Worm (Caenorhabditis elegans) whole organism, young adult: ENCODE results near the gene gcy-33.

Experiments
- B0261.1 ChIP-seq: sonication (generic microtip); optimal IDR thresholded peaks from 2 replicates; lab custom pipeline; 2016; ENCODE audit warnings: mild to moderate bottlenecking, missing genetic modification characterization, moderate library complexity, missing compliant biosample characterization
- F37B4.10 ChIP-seq: fragments of 200-800 bp; sonication (Bioruptor generic); IDR thresholded peaks from 2 replicates; pipeline ENCODE4 v1.3.6; 2022; ENCODE audit warnings: missing genetic modification characterization, missing compliant biosample characterization
- F39B2.1 ChIP-seq: fragments of 200-800 bp; sonication (Bioruptor generic); IDR thresholded peaks from 2 replicates; pipeline ENCODE4 v1.3.6; 2022; ENCODE audit warnings: missing genetic modification reagents, missing genetic modification characterization, missing compliant biosample characterization
- F49E8.2 ChIP-seq: sonication (generic microtip); optimal IDR thresholded peaks from 3 replicates; lab custom pipeline; 2017; ENCODE audit warnings: missing genetic modification characterization, mild to moderate bottlenecking, missing compliant biosample characterization, antibody characterized with exemption, moderate library complexity; ENCODE audit not compliant: insufficient read depth
- F57A8.1 ChIP-seq: fragments of 200-800 bp; sonication (Bioruptor generic); optimal IDR thresholded peaks from 2 replicates; lab custom pipeline; 2018; ENCODE audit warnings: mild to moderate bottlenecking, missing genetic modification characterization, moderate library complexity, missing compliant biosample characterization
- T07F8.4 ChIP-seq: sonication (generic microtip); optimal IDR thresholded peaks from 2 replicates; lab custom pipeline; 2016; ENCODE audit warnings: mild to moderate bottlenecking, missing genetic modification characterization, moderate library complexity, missing compliant biosample characterization
- Y53F4B.3 ChIP-seq: fragments of 200-800 bp; sonication (Bioruptor generic); IDR thresholded peaks from 2 replicates; pipeline ENCODE4 v1.3.6; 2022; ENCODE audit warnings: missing genetic modification reagents, missing genetic modification characterization, missing compliant biosample characterization
- Y56A3A.18 ChIP-seq: fragments of 200-800 bp; sonication (Bioruptor generic); IDR thresholded peaks from 2 replicates; pipeline ENCODE4 v1.3.6; 2022; ENCODE audit warnings: missing genetic modification reagents, missing genetic modification characterization, missing compliant biosample characterization
- Y79H2A.3 ChIP-seq: fragments of 200-800 bp; sonication (Bioruptor generic); conservative IDR thresholded peaks from 2 replicates; pipeline ENCODE4 v1.3.6; 2022; ENCODE audit warnings: missing genetic modification reagents, missing genetic modification characterization, missing compliant biosample characterization
- Y95B8A.8 ChIP-seq: fragments of 200-800 bp; sonication (Bioruptor generic); IDR thresholded peaks from 2 replicates; pipeline ENCODE4 v1.3.6; 2022; ENCODE audit warnings: missing genetic modification reagents, missing genetic modification characterization, missing compliant biosample characterization
- aptf-2 ChIP-seq: fragments of 200-800 bp; sonication (Bioruptor generic); conservative IDR thresholded peaks from 2 replicates; pipeline ENCODE4 v1.3.6; 2022; ENCODE audit warnings: missing genetic modification reagents, missing genetic modification characterization, missing compliant biosample characterization
- atf-7 ChIP-seq: sonication (generic microtip); optimal IDR thresholded peaks from 2 replicates; lab custom pipeline; 2017; ENCODE audit warnings: mild to moderate bottlenecking, missing genetic modification characterization, missing compliant biosample characterization
- attf-5 ChIP-seq: fragments of 200-800 bp; sonication (Bioruptor generic); optimal IDR thresholded peaks from 2 replicates; lab custom pipeline; 2018; ENCODE audit warnings: mild to moderate bottlenecking, missing genetic modification characterization, missing compliant biosample characterization
- attf-6 ChIP-seq: fragments of 200-800 bp; sonication (Bioruptor generic); IDR thresholded peaks from 2 replicates; pipeline ENCODE4 v1.3.6; 2022; ENCODE audit warnings: missing genetic modification reagents, missing genetic modification characterization, missing compliant biosample characterization
- bed-1 ChIP-seq: fragments of 200-800 bp; sonication (Bioruptor generic); IDR thresholded peaks from 2 replicates; pipeline ENCODE4 v1.3.6; 2022; ENCODE audit warnings: missing genetic modification reagents, missing genetic modification characterization, missing compliant biosample characterization
- bed-2 ChIP-seq: fragments of 200-800 bp; sonication (Bioruptor generic); IDR thresholded peaks from 2 replicates; pipeline ENCODE4 v1.3.6; 2022; ENCODE audit warnings: missing genetic modification reagents, missing genetic modification characterization, missing compliant biosample characterization
- cebp-1 ChIP-seq, 2 experiments: fragments of 200-800 bp in 1 of 2; sonication (Bioruptor generic) in 1 of 2; sonication (generic microtip) in 1 of 2; IDR thresholded peaks in 1 of 2; optimal IDR thresholded peaks in 1 of 2; 2 replicates each; pipeline versions ENCODE4 v1.3.6 to Lab custom; 2017 to 2022; ENCODE audit warnings: missing compliant biosample characterization in 2 of 2, missing genetic modification characterization in 2 of 2, mild to moderate bottlenecking in 1 of 2, missing genetic modification reagents in 1 of 2, moderate library complexity in 1 of 2
- ceh-27 ChIP-seq: fragments of 200-800 bp; sonication (Bioruptor generic); optimal IDR thresholded peaks from 2 replicates; lab custom pipeline; 2018; ENCODE audit warnings: mild to moderate bottlenecking, missing genetic modification characterization, moderate library complexity, missing compliant biosample characterization
- ceh-58 ChIP-seq: fragments of 200-800 bp; sonication (Bioruptor generic); IDR thresholded peaks from 2 replicates; pipeline ENCODE4 v1.3.6; 2022; ENCODE audit warnings: missing genetic modification characterization, missing compliant biosample characterization
- die-1 ChIP-seq: sonication (generic microtip); optimal IDR thresholded peaks from 2 replicates; lab custom pipeline; 2016; ENCODE audit warnings: missing genotype, mild to moderate bottlenecking, missing genetic modification characterization, missing compliant biosample characterization
- dpl-1 ChIP-seq: fragments of 150-350 bp; optimal IDR thresholded peaks from 2 replicates; lab custom pipeline; 2014; ENCODE audit warnings: missing biosample characterization, missing genetic modification reagents, missing genetic modification characterization
- efl-1 ChIP-seq: fragments of 150-350 bp; optimal IDR thresholded peaks from 2 replicates; lab custom pipeline; 2014; ENCODE audit warnings: missing biosample characterization, missing genetic modification reagents, missing genetic modification characterization
- egrh-3 ChIP-seq: fragments of 200-800 bp; sonication (Bioruptor generic); IDR thresholded peaks from 2 replicates; pipeline ENCODE4 v1.3.6; 2022; ENCODE audit warnings: missing genetic modification reagents, missing genetic modification characterization, missing compliant biosample characterization
- hlh-26 ChIP-seq: fragments of 200-800 bp; sonication (Bioruptor generic); conservative IDR thresholded peaks from 2 replicates; pipeline ENCODE4 v1.3.6; 2022; ENCODE audit warnings: missing genetic modification reagents, missing genetic modification characterization, missing compliant biosample characterization
- hsf-1 ChIP-seq: fragments of 200-800 bp; sonication (Bioruptor generic); IDR thresholded peaks from 2 replicates; pipeline ENCODE4 v1.3.6; 2022; ENCODE audit warnings: missing genetic modification reagents, missing genetic modification characterization, missing compliant biosample characterization
- let-607 ChIP-seq, 2 experiments: fragments of 200-800 bp in 1 of 2; sonication (Bioruptor generic) in 1 of 2; sonication (generic microtip) in 1 of 2; optimal IDR thresholded peaks; 2 replicates each; lab custom pipeline; 2016 to 2018; ENCODE audit warnings: mild to moderate bottlenecking in 2 of 2, missing compliant biosample characterization in 2 of 2, missing genetic modification characterization in 2 of 2, moderate library complexity in 2 of 2, missing genotype in 1 of 2
- lin-40 ChIP-seq: sonication (generic microtip); optimal IDR thresholded peaks from 2 replicates; lab custom pipeline; 2016; ENCODE audit warnings: missing genetic modification characterization, mild to moderate bottlenecking, missing compliant biosample characterization, missing genotype, missing genetic modification reagents
- lsl-1 ChIP-seq: fragments of 200-800 bp; sonication (Bioruptor generic); optimal IDR thresholded peaks from 2 replicates; lab custom pipeline; 2018; ENCODE audit warnings: mild to moderate bottlenecking, missing genetic modification characterization, moderate library complexity, missing compliant biosample characterization
- madf-3 ChIP-seq: fragments of 200-800 bp; sonication (Bioruptor generic); IDR thresholded peaks from 2 replicates; pipeline ENCODE4 v1.3.6; 2022; ENCODE audit warnings: missing genetic modification reagents, missing genetic modification characterization, missing compliant biosample characterization
- madf-6 ChIP-seq: fragments of 200-800 bp; sonication (Bioruptor generic); IDR thresholded peaks from 2 replicates; pipeline ENCODE4 v1.3.6; 2022; ENCODE audit warnings: missing genetic modification reagents, missing genetic modification characterization, missing compliant biosample characterization
- mcd-1 ChIP-seq: fragments of 200-800 bp; sonication (Bioruptor generic); IDR thresholded peaks from 2 replicates; pipeline ENCODE4 v1.3.6; 2022; ENCODE audit warnings: missing genetic modification reagents, missing genetic modification characterization, missing compliant biosample characterization
- nfya-1 ChIP-seq: sonication (generic microtip); optimal IDR thresholded peaks from 2 replicates; lab custom pipeline; 2017; ENCODE audit warnings: antibody characterized with exemption, missing compliant biosample characterization, missing genetic modification characterization, borderline replicate concordance; ENCODE audit not compliant: insufficient read depth
- nfya-2 ChIP-seq: fragments of 200-800 bp; sonication (Bioruptor generic); IDR thresholded peaks from 2 replicates; pipeline ENCODE4 v1.3.6; 2022; ENCODE audit warnings: missing genetic modification reagents, missing genetic modification characterization, missing compliant biosample characterization
- nhr-90 ChIP-seq: sonication (generic microtip); optimal IDR thresholded peaks from 2 replicates; lab custom pipeline; 2016; ENCODE audit warnings: missing genotype, mild to moderate bottlenecking, missing genetic modification characterization, missing compliant biosample characterization
- pbrm-1 ChIP-seq: fragments of 200-800 bp; sonication (Bioruptor generic); IDR thresholded peaks from 2 replicates; pipeline ENCODE4 v1.3.6; 2022; ENCODE audit warnings: missing genetic modification reagents, missing genetic modification characterization, missing compliant biosample characterization
- pha-4 ChIP-seq: fragments of 150-350 bp; sonication (generic microtip); optimal IDR thresholded peaks from 2 replicates; lab custom pipeline; 2014; ENCODE audit warnings: missing biosample characterization, missing genetic modification reagents, missing genetic modification characterization
- snpc-1.3 ChIP-seq: sonication (generic microtip); optimal IDR thresholded peaks from 2 replicates; lab custom pipeline; 2017; ENCODE audit warnings: missing genetic modification characterization, mild to moderate bottlenecking, missing compliant biosample characterization, antibody characterized with exemption, moderate library complexity, missing genotype, missing genetic modification reagents; ENCODE audit not compliant: insufficient read depth
- snpc-4 ChIP-seq, 5 experiments: fragments of 150-350 bp in 1 of 5; sonication (generic microtip) in 4 of 5; optimal IDR thresholded peaks; 2 replicates each; lab custom pipeline; 2014 to 2018; ENCODE audit warnings: missing genetic modification characterization in 5 of 5, missing biosample characterization in 3 of 5, antibody characterized with exemption in 2 of 5, mild to moderate bottlenecking in 2 of 5, missing compliant biosample characterization in 2 of 5, missing genotype in 2 of 5, moderate library complexity in 2 of 5, missing genetic modification reagents in 1 of 5
- tbp1 ChIP-seq: fragments of 200-800 bp; sonication (Bioruptor generic); optimal IDR thresholded peaks from 2 replicates; lab custom pipeline; 2018; ENCODE audit warnings: mild to moderate bottlenecking, missing genetic modification characterization, missing compliant biosample characterization
- tlf-1 ChIP-seq: fragments of 200-800 bp; sonication (Bioruptor generic); optimal IDR thresholded peaks from 2 replicates; lab custom pipeline; 2018; ENCODE audit warnings: mild to moderate bottlenecking, missing genetic modification characterization, missing compliant biosample characterization
- ztf-25 ChIP-seq: fragments of 200-800 bp; sonication (Bioruptor generic); IDR thresholded peaks from 2 replicates; pipeline ENCODE4 v1.3.6; 2022; ENCODE audit warnings: missing genetic modification reagents, missing genetic modification characterization, missing compliant biosample characterization
- ztf-26 ChIP-seq: sonication (generic microtip); optimal IDR thresholded peaks from 2 replicates; lab custom pipeline; 2017; ENCODE audit warnings: missing genetic modification characterization, missing compliant biosample characterization
- ztf-28 ChIP-seq: fragments of 200-800 bp; sonication (Bioruptor generic); IDR thresholded peaks from 2 replicates; pipeline ENCODE4 v1.3.6; 2022; ENCODE audit warnings: missing genetic modification reagents, missing genetic modification characterization, missing compliant biosample characterization
- ztf-6 ChIP-seq: fragments of 200-800 bp; sonication (Bioruptor generic); IDR thresholded peaks from 2 replicates; pipeline ENCODE4 v1.3.6; 2022; ENCODE audit warnings: missing genetic modification reagents, missing genetic modification characterization, missing compliant biosample characterization

gcy-33 gene

DNA sequence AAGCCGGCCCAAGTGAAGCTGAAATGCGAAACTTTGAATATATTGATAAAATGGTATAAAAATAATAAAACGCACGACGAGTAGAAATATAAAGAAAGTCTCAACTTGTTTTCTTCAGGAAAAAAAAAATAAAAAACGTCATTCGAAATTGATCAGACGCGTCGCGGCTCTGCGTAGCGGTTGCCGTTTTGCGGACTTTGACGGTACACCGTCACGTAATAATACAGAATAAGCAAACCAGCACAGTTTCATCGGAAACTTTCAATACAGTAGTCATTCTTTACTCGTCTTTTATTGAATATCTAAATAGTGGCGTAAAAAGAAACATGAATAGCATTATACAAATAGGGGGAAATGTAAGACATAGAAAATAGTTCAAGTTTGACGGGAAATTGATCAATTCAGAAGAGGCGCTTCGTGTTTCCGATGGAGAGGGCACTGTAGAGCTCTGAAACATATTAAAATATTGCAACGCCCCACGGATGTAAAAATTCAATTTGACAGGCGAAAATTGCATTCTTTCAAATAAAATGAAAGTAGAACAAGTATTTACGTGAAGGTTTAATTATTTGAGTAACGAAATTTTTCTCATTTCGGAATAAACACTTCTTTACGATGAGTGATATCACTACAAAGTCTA, 7.8 kb downstream of the gcy-33 start, which contains the start of the genes cyl-1 and C52E4.7 (continued):
- TF ChIP-seq ztf-26 (no peak), nfya-2 (GFP tag; lab: Robert Waterston, UW) (no peak), ceh-58 (GFP tag; lab: Robert Waterston, UW) (no peak), bed-1 (GFP tag; lab: Robert Waterston, UW) (no peak), T07F8.4 (tag; lab: Kevin White, UChicago) (no peak), dpl-1 (GFP tag; lab: Kevin White, UChicago) (peak; percentile 30), snpc-1.3 (tag; lab: Kevin White, UChicago) (no peak), bed-2 (no peak), tlf-1 (no peak), madf-3 (GFP tag; lab: Robert Waterston, UW) (peak; percentile 98), nhr-90 (tag; lab: Kevin White, UChicago) (no peak), attf-5 (GFP tag; lab: Kevin White, UChicago) (peak; percentile 62), efl-1 (peak; percentile 14), lsl-1 (GFP tag; lab: Kevin White, UChicago) (peak; percentile 20), egrh-3 (GFP tag; lab: Robert Waterston, UW) (no peak), Y53F4B.3 (GFP tag; lab: Robert Waterston, UW) (no peak), F57A8.1 (GFP tag; lab: Kevin White, UChicago) (no peak), die-1 (tag; lab: Kevin White, UChicago) (no peak), let-607 (tag; optimal IDR thresholded peaks at IDR 0.05; lab: Kevin White, UChicago) (peak in 1 of 2 experiments; percentile 6), hlh-26 (GFP tag; lab: Robert Waterston, UW) (no peak), tbp1 (GFP tag; lab: Kevin White, UChicago) (peak; percentile 16), Y95B8A.8 (GFP tag; lab: Robert Waterston, UW) (no peak), B0261.1 (tag; lab: Kevin White, UChicago) (no peak), ceh-27 (peak; percentile 6), aptf-2 (GFP tag; lab: Robert Waterston, UW) (no peak), F39B2.1 (GFP tag; lab: Robert Waterston, UW) (no peak), madf-6 (GFP tag; lab: Robert Waterston, UW) (peak; percentile 42; the same call in 1 of the 2 replicates), snpc-4 (GFP tag; optimal IDR thresholded peaks at IDR 0.05; lab: Kevin White, UChicago) (no peak), snpc-4 (tag; optimal IDR thresholded peaks at IDR 0.05; lab: Kevin White, UChicago) (peak; percentile 26 to 83 (median 60)), ztf-25 (GFP tag; lab: Robert Waterston, UW) (no peak), pha-4 (tag; lab: Kevin White, UChicago) (no peak), ztf-6 (GFP tag; lab: Robert Waterston, UW) (no peak), F37B4.10 (GFP tag; lab: Robert Waterston, UW) (no peak)

DNA sequence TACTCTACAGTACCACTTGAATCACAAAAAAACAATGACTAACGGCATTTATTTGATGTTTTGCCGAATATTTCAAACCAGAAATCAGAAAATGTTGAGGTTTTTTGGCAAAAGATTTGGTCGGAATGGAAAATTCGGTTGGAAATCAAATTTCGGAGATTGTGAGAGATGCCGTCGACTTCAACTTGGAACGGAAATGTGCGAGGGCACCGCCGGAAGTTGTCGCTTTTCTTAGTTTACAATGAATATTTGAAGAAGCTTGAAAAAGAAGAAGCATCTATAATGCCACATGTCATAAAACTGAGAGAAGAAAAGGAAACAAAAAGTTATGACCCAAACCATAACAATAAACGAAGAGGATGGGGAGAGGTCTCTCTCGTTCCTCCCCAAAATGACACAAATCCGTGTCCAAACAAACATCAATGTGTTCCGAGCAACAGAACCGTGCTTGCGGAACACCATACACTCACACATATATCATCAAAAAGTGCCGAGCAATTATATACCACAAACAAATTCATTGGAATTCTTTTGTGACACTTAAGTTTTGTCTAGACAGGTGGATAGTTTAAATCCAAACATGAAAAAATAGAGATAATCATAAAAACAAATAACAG, 11.0 kb downstream of the gcy-33 start:
- TF ChIP-seq Y79H2A.3 (peak; percentile 51; the same call in 1 of the 2 replicates), mcd-1 (GFP tag; lab: Robert Waterston, UW) (0 out of 2 replicates have a peak, but pooled peaks have one; percentile 10), hsf-1 (GFP tag; lab: Robert Waterston, UW) (peak; percentile 37; the same call in 1 of the 2 replicates), ztf-28 (no peak), lin-40 (tag; lab: Kevin White, UChicago) (no peak), attf-5 (GFP tag; lab: Kevin White, UChicago) (no peak), atf-7 (peak; percentile 28), attf-6 (GFP tag; lab: Robert Waterston, UW) (0 out of 2 replicates have a peak, but pooled peaks have one; percentile 17), pbrm-1 (GFP tag; lab: Robert Waterston, UW) (0 out of 2 replicates have a peak, but pooled peaks have one; percentile 36), nfya-1 (tag; lab: Kevin White, UChicago) (no peak), cebp-1 (GFP tag; IDR thresholded peaks at IDR 0.05; lab: Robert Waterston, UW) (no peak), cebp-1 (tag; optimal IDR thresholded peaks at IDR 0.05; lab: Kevin White, UChicago) (peak; percentile 35), Y56A3A.18 (GFP tag; lab: Robert Waterston, UW) (no peak), ztf-6 (GFP tag; lab: Robert Waterston, UW) (no peak), F49E8.2 (tag; lab: Kevin White, UChicago) (peak; percentile 20)
